Worm (Caenorhabditis elegans) whole organism, L2 larva: ENCODE measurements around the gene skpo-3.
A peak's percentile ranks its signal among the peaks of the same experiment; 100 is the strongest.

Experiments
- F13H6.1 ChIP-seq: sonication (generic microtip); optimal IDR thresholded peaks from 2 replicates; lab custom pipeline; 2016; ENCODE audit warnings: missing genetic modification characterization, missing compliant biosample characterization
- ama-1 ChIP-seq: fragments of 150-350 bp; optimal IDR thresholded peaks from 2 replicates; lab custom pipeline; 2018; ENCODE audit warnings: inconsistent platforms
- blmp-1 ChIP-seq: sonication (generic microtip); optimal IDR thresholded peaks from 2 replicates; lab custom pipeline; 2017; ENCODE audit warnings: missing genetic modification characterization, mild to moderate bottlenecking, missing compliant biosample characterization, antibody characterized with exemption, moderate library complexity; ENCODE audit not compliant: insufficient read depth
- ceh-16 ChIP-seq: fragments of 150-350 bp; optimal IDR thresholded peaks from 2 replicates; lab custom pipeline; 2014; ENCODE audit warnings: missing biosample characterization, missing genetic modification characterization
- ceh-82 ChIP-seq: fragments of 150-350 bp; optimal IDR thresholded peaks from 2 replicates; lab custom pipeline; 2014; ENCODE audit warnings: missing biosample characterization, missing genetic modification characterization
- crh-2 ChIP-seq: sonication (generic microtip); optimal IDR thresholded peaks from 2 replicates; lab custom pipeline; 2017; ENCODE audit warnings: missing biosample characterization, missing genetic modification characterization
- dmd-4 ChIP-seq: sonication (generic microtip); optimal IDR thresholded peaks from 2 replicates; lab custom pipeline; 2017; ENCODE audit warnings: missing biosample characterization, missing genetic modification characterization
- egl-27 ChIP-seq: sonication (generic microtip); optimal IDR thresholded peaks from 3 replicates; lab custom pipeline; 2017; ENCODE audit warnings: missing biosample characterization, missing genetic modification reagents, missing genetic modification characterization
- elt-1 ChIP-seq: fragments of 150-350 bp; optimal IDR thresholded peaks from 2 replicates; lab custom pipeline; 2014; ENCODE audit warnings: missing biosample characterization, missing genetic modification characterization
- fos-1 ChIP-seq: fragments of 150-350 bp; optimal IDR thresholded peaks from 2 replicates; lab custom pipeline; 2014; ENCODE audit warnings: missing biosample characterization, missing genetic modification characterization
- lin-13 ChIP-seq: fragments of 150-350 bp; optimal IDR thresholded peaks from 2 replicates; lab custom pipeline; 2014; ENCODE audit warnings: missing biosample characterization, missing genetic modification reagents, missing genetic modification characterization
- lin-39 ChIP-seq: fragments of 150-350 bp; optimal IDR thresholded peaks from 2 replicates; lab custom pipeline; 2014; ENCODE audit warnings: missing biosample characterization, missing genetic modification reagents, missing genetic modification characterization
- lsy-2 ChIP-seq, 2 experiments: fragments of 150-350 bp in 1 of 2; sonication (generic microtip) in 1 of 2; optimal IDR thresholded peaks; 2 replicates each; lab custom pipeline; 2014 to 2017; ENCODE audit warnings: missing biosample characterization in 2 of 2, missing genetic modification characterization in 2 of 2
- mbf-1 ChIP-seq: sonication (generic microtip); optimal IDR thresholded peaks from 2 replicates; lab custom pipeline; 2017; ENCODE audit warnings: missing biosample characterization, missing genetic modification characterization
- mdl-1 ChIP-seq, 2 experiments: fragments of 150-350 bp in 1 of 2; sonication (generic microtip) in 1 of 2; optimal IDR thresholded peaks; 2 replicates each; lab custom pipeline; 2017; ENCODE audit warnings: missing biosample characterization in 2 of 2, missing genetic modification characterization in 2 of 2
- nhr-10 ChIP-seq: sonication (generic microtip); optimal IDR thresholded peaks from 2 replicates; lab custom pipeline; 2017; ENCODE audit warnings: missing biosample characterization, missing genetic modification characterization
- nhr-129 ChIP-seq: fragments of 150-350 bp; optimal IDR thresholded peaks from 2 replicates; lab custom pipeline; 2014; ENCODE audit warnings: missing biosample characterization, missing genetic modification characterization
- nhr-23 ChIP-seq: fragments of 150-350 bp; optimal IDR thresholded peaks from 2 replicates; lab custom pipeline; 2014; ENCODE audit warnings: missing biosample characterization, missing genetic modification reagents, missing genetic modification characterization
- nhr-237 ChIP-seq: fragments of 150-350 bp; optimal IDR thresholded peaks from 2 replicates; lab custom pipeline; 2014; ENCODE audit warnings: missing biosample characterization, missing genetic modification characterization
- nhr-25 ChIP-seq: fragments of 150-350 bp; sonication (generic microtip); optimal IDR thresholded peaks from 3 replicates; lab custom pipeline; 2014; ENCODE audit warnings: missing biosample characterization, missing genetic modification characterization
- nhr-6 ChIP-seq: fragments of 150-350 bp; optimal IDR thresholded peaks from 2 replicates; lab custom pipeline; 2014; ENCODE audit warnings: missing biosample characterization, missing genetic modification characterization
- nhr-77 ChIP-seq: fragments of 150-350 bp; optimal IDR thresholded peaks from 2 replicates; lab custom pipeline; 2014; ENCODE audit warnings: missing biosample characterization, missing genetic modification characterization
- sma-3 ChIP-seq: sonication (generic microtip); optimal IDR thresholded peaks from 2 replicates; lab custom pipeline; 2016; ENCODE audit warnings: missing genetic modification reagents, missing genetic modification characterization, missing compliant biosample characterization
- sma-9 ChIP-seq, 2 experiments: fragments of 150-350 bp in 1 of 2; sonication (generic microtip) in 1 of 2; optimal IDR thresholded peaks; 2 replicates each; lab custom pipeline; 2014 to 2016; ENCODE audit warnings: missing genetic modification characterization in 2 of 2, mild to moderate bottlenecking in 1 of 2, missing biosample characterization in 1 of 2, missing compliant biosample characterization in 1 of 2, missing genetic modification reagents in 1 of 2, moderate library complexity in 1 of 2
- ztf-4 ChIP-seq: fragments of 150-350 bp; optimal IDR thresholded peaks from 2 replicates; lab custom pipeline; 2014; ENCODE audit warnings: missing biosample characterization, missing genetic modification characterization

skpo-3 gene

DNA sequence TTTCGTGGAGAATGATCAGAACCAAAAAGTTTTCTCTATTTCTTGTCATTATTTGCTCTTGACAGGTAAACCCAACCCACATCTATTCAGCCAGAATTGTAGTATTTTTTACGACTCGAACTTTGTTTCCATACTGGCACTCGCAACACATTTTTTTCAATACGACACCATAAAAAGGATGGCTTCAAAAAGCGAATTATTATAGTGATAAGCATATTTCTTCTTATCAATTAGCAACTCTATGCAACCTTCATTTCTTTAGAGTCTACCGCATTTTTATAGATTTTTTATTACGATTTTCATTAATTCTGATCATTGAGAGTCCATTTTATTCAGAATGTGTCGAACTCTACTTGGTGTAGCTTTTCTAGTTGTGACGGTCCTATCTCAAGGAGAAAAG, 13.2 kb upstream of the skpo-3 start, which contains the start of gene ctsa-3.1:
TSS of gene ctsa-3.1 (plus strand) at position 337 of the 400 bp plus-strand sequence.
- TF ChIP-seq F13H6.1 (tag; lab: Kevin White, UChicago) (no peak), nhr-237 (tag; lab: Kevin White, UChicago) (no peak), fos-1 (peak; percentile 77)

- TF ChIP-seq dmd-4 (tag; lab: Kevin White, UChicago), result no peak
- TF ChIP-seq nhr-23, result no peak
- peak; percentile 73 for TF ChIP-seq fos-1
Measured at ce11 chrII:7233274-7233673, 12.4 kb upstream of the skpo-3 start.

ce11 chrII:7236937-7237336, 8.7 kb upstream of the skpo-3 start:
- TF ChIP-seq ztf-4 (tag; lab: Kevin White, UChicago), result no peak
- peak; percentile 32 for TF ChIP-seq fos-1
- TF ChIP-seq, all 48 proteins: peak for 1

DNA sequence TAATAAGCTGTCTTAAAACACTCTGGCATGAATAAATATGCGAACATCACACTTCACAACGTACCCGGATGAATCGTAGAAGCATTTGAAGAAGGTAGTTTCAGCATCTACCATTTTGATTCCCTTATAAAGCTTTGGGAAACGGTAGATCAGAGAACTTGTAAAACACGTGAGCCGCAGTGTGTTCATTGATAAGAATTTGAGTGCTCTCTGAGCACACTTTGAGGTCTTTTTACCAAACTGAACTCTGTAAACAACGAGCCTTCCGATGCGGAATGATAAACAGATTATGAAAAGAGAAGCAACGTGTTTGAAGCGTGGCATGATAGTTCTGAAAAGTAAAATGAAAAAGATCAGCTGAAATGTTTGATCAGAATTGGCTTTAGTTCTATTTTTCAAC, 7.4 kb upstream of the skpo-3 start, which contains the start of gene aqp-1:
TSS of gene aqp-1 (minus strand) at position 102 of the 400 bp plus-strand sequence.
- no peak for TF ChIP-seq nhr-10 (tag; lab: Kevin White, UChicago)
- TF ChIP-seq sma-3 (GFP tag; lab: Kevin White, UChicago), result peak; percentile 21
- TF ChIP-seq fos-1, result peak; percentile 40
- TF ChIP-seq crh-2 (tag; lab: Kevin White, UChicago), result peak; percentile 68
- TF ChIP-seq lin-13 (GFP tag; lab: Kevin White, UChicago), result no peak
- no peak for TF ChIP-seq nhr-237 (tag; lab: Kevin White, UChicago)
- no peak for TF ChIP-seq ama-1 (lab: Kevin White, UChicago)
- peak in 1 of 2 experiments; percentile 17 for TF ChIP-seq mdl-1 (tag; optimal IDR thresholded peaks at IDR 0.05; lab: Kevin White, UChicago)
- peak; percentile 24 for TF ChIP-seq F13H6.1 (tag; lab: Kevin White, UChicago)
- peak; percentile 78 for TF ChIP-seq sma-9 (GFP tag; optimal IDR thresholded peaks at IDR 0.05; lab: Kevin White, UChicago)
- TF ChIP-seq sma-9 (tag; optimal IDR thresholded peaks at IDR 0.05; lab: Kevin White, UChicago), result no peak

DNA sequence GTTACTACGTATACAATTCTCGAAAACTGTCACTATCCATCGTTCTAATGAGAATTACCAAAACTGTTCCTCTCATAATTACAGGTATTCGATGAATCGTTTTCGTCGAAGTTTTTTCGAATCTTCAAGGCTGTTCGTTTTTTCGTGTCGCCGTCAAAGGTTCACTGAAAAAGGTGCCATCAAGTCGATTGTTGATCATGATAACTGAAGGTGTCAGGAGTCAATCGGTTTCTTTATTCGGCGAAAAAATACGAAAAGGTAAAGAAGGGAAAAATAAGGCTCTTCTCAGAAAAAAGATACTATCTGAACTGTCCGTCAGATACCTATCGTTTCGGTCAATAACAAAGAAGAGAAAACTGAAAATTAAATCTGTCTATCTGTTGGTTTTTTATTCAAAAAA, 6.9 kb upstream of the skpo-3 start:
- TF ChIP-seq crh-2 (tag; lab: Kevin White, UChicago), result no peak
- TF ChIP-seq ceh-16 (tag; lab: Kevin White, UChicago), result peak; percentile 67

- TF ChIP-seq nhr-25 (tag; lab: Kevin White, UChicago), result peak; percentile 15
- TF ChIP-seq sma-3 (GFP tag; lab: Kevin White, UChicago), result no peak
- TF ChIP-seq blmp-1 (tag; lab: Kevin White, UChicago), result no peak
- TF ChIP-seq, all 48 proteins: peak for 1
Measured at ce11 chrII:7239705-7240104, 6.0 kb upstream of the skpo-3 start.

- TF ChIP-seq ceh-82 (tag; lab: Kevin White, UChicago) (no peak), egl-27 (tag; lab: Kevin White, UChicago) (no peak), elt-1 (tag; lab: Kevin White, UChicago) (no peak), crh-2 (tag; lab: Kevin White, UChicago) (no peak), nhr-77 (tag; lab: Kevin White, UChicago) (no peak), blmp-1 (tag; lab: Kevin White, UChicago) (peak; percentile 79), sma-3 (GFP tag; lab: Kevin White, UChicago) (peak; percentile 28), lin-39 (tag; lab: Kevin White, UChicago) (no peak), nhr-237 (tag; lab: Kevin White, UChicago) (no peak), nhr-129 (tag; lab: Kevin White, UChicago) (no peak)
Measured at ce11 chrII:7242754-7243153, 2.9 kb upstream of the skpo-3 start.

- TF ChIP-seq mbf-1 (tag; lab: Kevin White, UChicago) (no peak), nhr-6 (no peak), sma-9 (GFP tag; optimal IDR thresholded peaks at IDR 0.05; lab: Kevin White, UChicago) (peak; percentile 8), sma-9 (tag; optimal IDR thresholded peaks at IDR 0.05; lab: Kevin White, UChicago) (no peak), sma-3 (GFP tag; lab: Kevin White, UChicago) (peak; percentile 6), ceh-16 (tag; lab: Kevin White, UChicago) (no peak), fos-1 (peak; percentile 79), lsy-2 (tag; optimal IDR thresholded peaks at IDR 0.05; lab: Kevin White, UChicago) (no peak)
Measured at ce11 chrII:7251978-7252377, 6.3 kb downstream of the skpo-3 start, which contains the start of the genes prx-13 and ada-2. TSS of gene prx-13 (minus strand) at chrII:7252015. TSS of gene ada-2 (plus strand) at chrII:7252259.
